Worm (Caenorhabditis elegans) whole organism, L1 larva: ENCODE data around the gene lec-7.

Experiments used
- C16A3.4 ChIP-seq: fragments of 150-350 bp; optimal IDR thresholded peaks from 2 replicates; lab custom pipeline; 2014; ENCODE audit warnings: missing biosample characterization, missing genetic modification characterization
- C34B4.2 ChIP-seq: sonication (generic microtip); optimal IDR thresholded peaks from 2 replicates; lab custom pipeline; 2017; ENCODE audit warnings: mild to moderate bottlenecking, missing genetic modification characterization, missing compliant biosample characterization
- F16B12.6 ChIP-seq: fragments of 150-350 bp; optimal IDR thresholded peaks from 2 replicates; lab custom pipeline; 2014; ENCODE audit warnings: missing biosample characterization, missing genetic modification characterization
- Y116A8C.19 ChIP-seq: sonication (generic microtip); optimal IDR thresholded peaks from 2 replicates; lab custom pipeline; 2016; ENCODE audit warnings: missing compliant biosample characterization, missing genetic modification characterization, borderline replicate concordance
- aha-1 ChIP-seq: fragments of 150-350 bp; optimal IDR thresholded peaks from 2 replicates; lab custom pipeline; 2014; ENCODE audit warnings: missing biosample characterization, missing genetic modification characterization
- alr-1 ChIP-seq: fragments of 200-800 bp; sonication (Bioruptor generic); optimal IDR thresholded peaks from 2 replicates; lab custom pipeline; 2018; ENCODE audit warnings: borderline replicate concordance, mild to moderate bottlenecking, missing genetic modification characterization, missing compliant biosample characterization
- aly-2 ChIP-seq: fragments of 150-350 bp; optimal IDR thresholded peaks from 2 replicates; lab custom pipeline; 2014; ENCODE audit warnings: missing biosample characterization, missing genetic modification characterization
- ama-1 ChIP-seq: fragments of 150-350 bp; optimal IDR thresholded peaks from 2 replicates; lab custom pipeline; 2014
- ceh-63 ChIP-seq: fragments of 200-800 bp; sonication (Bioruptor generic); optimal IDR thresholded peaks from 2 replicates; lab custom pipeline; 2018; ENCODE audit warnings: mild to moderate bottlenecking, missing genetic modification characterization, missing compliant biosample characterization
- ceh-8 ChIP-seq: fragments of 200-800 bp; sonication (Bioruptor generic); optimal IDR thresholded peaks from 2 replicates; lab custom pipeline; 2018; ENCODE audit warnings: mild to moderate bottlenecking, missing genetic modification characterization, moderate library complexity, missing compliant biosample characterization
- ceh-82 ChIP-seq, 3 experiments: fragments of 150-350 bp in 1 of 3; sonication (generic microtip) in 2 of 3; optimal IDR thresholded peaks; 2 replicates each; lab custom pipeline; 2014 to 2017; ENCODE audit warnings: missing biosample characterization in 3 of 3, missing genetic modification characterization in 3 of 3
- dpl-1 ChIP-seq, 3 experiments: fragments of 150-350 bp in 2 of 3; sonication (generic microtip) in 1 of 3; optimal IDR thresholded peaks; 2 replicates each; lab custom pipeline; 2014 to 2017; ENCODE audit warnings: missing biosample characterization in 3 of 3, missing genetic modification characterization in 3 of 3, missing genetic modification reagents in 3 of 3
- elt-2 ChIP-seq: sonication (generic microtip); optimal IDR thresholded peaks from 2 replicates; lab custom pipeline; 2016; ENCODE audit warnings: missing genetic modification characterization, mild to moderate bottlenecking, inconsistent platforms, missing compliant biosample characterization, missing genetic modification reagents
- elt-3 ChIP-seq, 6 experiments: fragments of 150-350 bp in 1 of 6; sonication (generic microtip); optimal IDR thresholded peaks; 2 replicates each; lab custom pipeline; 2017 to 2018; ENCODE audit warnings: missing biosample characterization in 6 of 6, missing genetic modification characterization in 6 of 6, inconsistent platforms in 1 of 6
- fkh-8 ChIP-seq: sonication (generic microtip); optimal IDR thresholded peaks from 2 replicates; lab custom pipeline; 2016; ENCODE audit warnings: mild to moderate bottlenecking, missing genetic modification characterization, missing compliant biosample characterization
- jun-1 ChIP-seq: fragments of 150-350 bp; optimal IDR thresholded peaks from 2 replicates; lab custom pipeline; 2014; ENCODE audit warnings: missing biosample characterization, missing genetic modification reagents, missing genetic modification characterization
- lin-14 ChIP-seq: fragments of 200-800 bp; sonication (Bioruptor generic); optimal IDR thresholded peaks from 2 replicates; lab custom pipeline; 2018; ENCODE audit warnings: mild to moderate bottlenecking, missing genetic modification characterization, moderate library complexity, missing compliant biosample characterization
- lin-35 ChIP-seq, 2 experiments: fragments of 150-350 bp; optimal IDR thresholded peaks; 2 replicates each; lab custom pipeline; 2014; ENCODE audit warnings: missing biosample characterization in 2 of 2, missing genetic modification characterization in 2 of 2, missing genetic modification reagents in 2 of 2
- lin-39 ChIP-seq: fragments of 150-350 bp; optimal IDR thresholded peaks from 2 replicates; lab custom pipeline; 2014; ENCODE audit warnings: missing biosample characterization, missing genetic modification reagents, missing genetic modification characterization
- lsy-2 ChIP-seq, 2 experiments: fragments of 150-350 bp; optimal IDR thresholded peaks; 2 replicates each; lab custom pipeline; 2014; ENCODE audit warnings: missing biosample characterization in 2 of 2, missing genetic modification characterization in 2 of 2
- nhr-11 ChIP-seq: fragments of 150-350 bp; optimal IDR thresholded peaks from 2 replicates; lab custom pipeline; 2014; ENCODE audit warnings: missing biosample characterization, missing genetic modification characterization
- nhr-12 ChIP-seq: sonication (generic microtip); optimal IDR thresholded peaks from 2 replicates; lab custom pipeline; 2017; ENCODE audit warnings: missing biosample characterization, missing genetic modification characterization
- nhr-19 ChIP-seq: fragments of 200-800 bp; sonication (Bioruptor generic); conservative IDR thresholded peaks from 2 replicates; pipeline ENCODE4 v1.3.6; 2022; ENCODE audit warnings: missing genetic modification characterization, missing compliant biosample characterization
- nhr-28 ChIP-seq: fragments of 150-350 bp; optimal IDR thresholded peaks from 2 replicates; lab custom pipeline; 2014; ENCODE audit warnings: missing biosample characterization, missing genetic modification characterization
- nhr-71 ChIP-seq: sonication (generic microtip); optimal IDR thresholded peaks from 2 replicates; lab custom pipeline; 2016; ENCODE audit warnings: mild to moderate bottlenecking, missing genetic modification characterization, moderate library complexity, missing compliant biosample characterization
- nhr-76 ChIP-seq: sonication (generic microtip); optimal IDR thresholded peaks from 2 replicates; lab custom pipeline; 2017; ENCODE audit warnings: missing biosample characterization, missing genetic modification characterization
- nhr-77 ChIP-seq: fragments of 150-350 bp; optimal IDR thresholded peaks from 2 replicates; lab custom pipeline; 2014; ENCODE audit warnings: missing biosample characterization, missing genetic modification characterization
- nhr-90 ChIP-seq: sonication (generic microtip); optimal IDR thresholded peaks from 2 replicates; lab custom pipeline; 2016; ENCODE audit warnings: mild to moderate bottlenecking, missing genetic modification characterization, missing compliant biosample characterization; ENCODE audit not compliant: poor library complexity
- pax-3 ChIP-seq: fragments of 200-800 bp; sonication (Bioruptor generic); optimal IDR thresholded peaks from 2 replicates; lab custom pipeline; 2018; ENCODE audit warnings: mild to moderate bottlenecking, missing genetic modification characterization, moderate library complexity, missing compliant biosample characterization
- pqm-1 ChIP-seq: sonication (generic microtip); optimal IDR thresholded peaks from 3 replicates; lab custom pipeline; 2017; ENCODE audit warnings: missing biosample characterization, missing genetic modification characterization
- rnt-1 ChIP-seq: sonication (generic microtip); optimal IDR thresholded peaks from 2 replicates; lab custom pipeline; 2016; ENCODE audit warnings: mild to moderate bottlenecking, missing genetic modification characterization, moderate library complexity, missing compliant biosample characterization
- snu-23 ChIP-seq: sonication (generic microtip); optimal IDR thresholded peaks from 2 replicates; lab custom pipeline; 2016; ENCODE audit warnings: missing genetic modification characterization, missing compliant biosample characterization
- sup-37 ChIP-seq: fragments of 200-800 bp; sonication (Bioruptor generic); optimal IDR thresholded peaks from 2 replicates; lab custom pipeline; 2018; ENCODE audit warnings: mild to moderate bottlenecking, missing genetic modification characterization, missing compliant biosample characterization
- swsn-7 ChIP-seq: sonication (generic microtip); optimal IDR thresholded peaks from 2 replicates; lab custom pipeline; 2016; ENCODE audit warnings: missing genetic modification characterization, missing compliant biosample characterization
- tbx-2 ChIP-seq: sonication (generic microtip); optimal IDR thresholded peaks from 2 replicates; lab custom pipeline; 2016; ENCODE audit warnings: missing genetic modification characterization, missing compliant biosample characterization
- tlp-1 ChIP-seq: fragments of 150-350 bp; optimal IDR thresholded peaks from 2 replicates; lab custom pipeline; 2014; ENCODE audit warnings: missing biosample characterization, missing genetic modification characterization
- unc-30 ChIP-seq: sonication (generic microtip); optimal IDR thresholded peaks from 2 replicates; lab custom pipeline; 2017; ENCODE audit warnings: missing biosample characterization, missing genetic modification characterization
- unc-86 ChIP-seq: sonication (generic microtip); optimal IDR thresholded peaks from 2 replicates; lab custom pipeline; 2016; ENCODE audit warnings: missing genetic modification characterization, missing compliant biosample characterization
- unc-98 ChIP-seq: fragments of 200-800 bp; sonication (Bioruptor generic); IDR thresholded peaks from 2 replicates; pipeline ENCODE4 v1.3.6; 2022; ENCODE audit warnings: missing genetic modification characterization, missing compliant biosample characterization
- xbp-1 ChIP-seq: sonication (generic microtip); optimal IDR thresholded peaks from 2 replicates; lab custom pipeline; 2016; ENCODE audit warnings: missing genetic modification characterization, missing compliant biosample characterization
- zag-1 ChIP-seq: fragments of 150-350 bp; optimal IDR thresholded peaks from 2 replicates; lab custom pipeline; 2014; ENCODE audit warnings: missing biosample characterization, missing genetic modification characterization
- zip-4 ChIP-seq: fragments of 200-800 bp; sonication (Bioruptor generic); optimal IDR thresholded peaks from 2 replicates; lab custom pipeline; 2018; ENCODE audit warnings: mild to moderate bottlenecking, missing genetic modification characterization, moderate library complexity, missing compliant biosample characterization
- ztf-4 ChIP-seq: fragments of 150-350 bp; optimal IDR thresholded peaks from 2 replicates; lab custom pipeline; 2014; ENCODE audit warnings: missing biosample characterization, missing genetic modification characterization

Gene lec-7

DNA sequence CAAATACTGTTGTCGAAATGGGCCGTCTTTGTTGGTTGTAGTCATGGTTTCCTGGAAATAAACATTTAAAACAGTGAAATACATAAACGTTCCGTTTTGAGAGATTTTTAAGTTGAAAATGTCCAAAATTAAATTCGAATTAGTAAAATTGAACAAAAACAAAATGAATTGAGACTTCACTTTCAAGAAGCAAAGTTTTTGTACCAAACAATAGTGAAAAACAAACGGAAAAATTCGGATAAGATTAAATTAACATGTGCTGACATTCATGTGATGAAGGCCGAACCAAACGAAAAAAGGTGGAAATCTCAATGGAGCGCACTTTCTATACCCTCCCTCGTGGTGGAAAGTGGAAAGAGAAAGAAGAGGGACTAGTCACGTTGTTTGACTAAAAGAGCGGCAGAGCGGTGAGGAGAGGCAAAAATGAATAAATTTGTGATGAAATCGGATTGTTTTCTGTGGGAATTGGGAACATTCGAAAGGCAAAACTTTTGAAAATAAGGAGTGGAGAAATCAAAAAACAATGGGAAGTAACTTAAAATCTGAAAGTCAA, 13.8 kb upstream of the lec-7 start, which contains the start of gene ipla-2 (continued):
- TF ChIP-seq ceh-82 (tag; optimal IDR thresholded peaks at IDR 0.05; lab: Kevin White, UChicago) (peak in 2 of 3 experiments; percentile 11 to 70), jun-1 (tag; lab: Kevin White, UChicago) (peak; percentile 47), tbx-2 (tag; lab: Kevin White, UChicago) (peak; percentile 67), aly-2 (tag; lab: Kevin White, UChicago) (no peak), nhr-90 (peak; percentile 28), rnt-1 (peak; percentile 55), alr-1 (tag; lab: Kevin White, UChicago) (no peak), fkh-8 (tag; lab: Kevin White, UChicago) (peak; percentile 77)
- TF ChIP-seq, all 84 proteins: peak for 38

DNA sequence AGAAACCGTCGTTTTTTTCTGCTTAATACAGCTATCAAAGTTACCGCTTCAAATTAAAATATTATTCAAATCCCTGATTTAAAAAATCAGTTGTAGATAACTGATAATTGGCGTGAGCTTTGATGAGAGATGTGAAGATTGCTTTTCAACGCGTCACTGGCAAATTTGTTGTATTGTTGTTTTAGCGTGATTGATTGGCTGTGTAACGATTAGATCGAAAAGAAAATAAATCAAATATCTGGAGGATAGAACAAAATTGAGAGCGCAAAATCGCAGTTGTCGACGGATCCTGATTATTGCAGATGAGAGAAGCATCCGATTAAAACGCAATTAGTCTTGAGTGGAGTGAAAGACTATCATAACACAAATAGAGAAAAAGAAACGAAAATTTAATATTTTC, 11.0 kb upstream of the lec-7 start:
- TF ChIP-seq C34B4.2 (tag; lab: Kevin White, UChicago) (no peak), lin-14 (GFP tag; lab: Kevin White, UChicago) (peak; percentile 35), rnt-1 (peak; percentile 78), lin-39 (peak; percentile 72), ztf-4 (tag; lab: Kevin White, UChicago) (no peak), zag-1 (tag; lab: Kevin White, UChicago) (no peak), nhr-71 (tag; lab: Kevin White, UChicago) (peak; percentile 45), lsy-2 (tag; optimal IDR thresholded peaks at IDR 0.05; lab: Kevin White, UChicago) (peak in 1 of 2 experiments; percentile 5)

DNA sequence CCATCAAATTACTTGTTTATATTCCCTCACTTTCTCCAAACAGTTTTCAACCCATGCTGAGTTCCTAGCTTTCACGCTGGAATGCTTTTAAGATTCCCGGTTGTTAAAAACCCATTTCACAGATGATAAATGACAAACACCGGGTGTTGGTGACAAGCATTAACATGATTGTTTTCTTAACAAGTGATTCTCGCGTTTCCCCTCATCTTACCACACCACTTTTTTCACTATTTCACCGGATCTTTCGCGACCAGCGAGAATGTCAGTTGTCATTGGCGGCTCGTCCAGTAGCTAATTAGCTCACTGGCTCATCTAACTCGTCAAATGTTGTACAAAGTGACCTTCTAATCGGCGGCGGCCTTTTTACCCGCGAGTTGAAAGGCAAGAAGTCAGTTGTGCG, 9.7 kb upstream of the lec-7 start:
- TF ChIP-seq aha-1 = no peak
- TF ChIP-seq F16B12.6 = no peak
- TF ChIP-seq unc-86 (tag; lab: Kevin White, UChicago) = no peak
- no peak for TF ChIP-seq lin-35 (GFP tag; optimal IDR thresholded peaks at IDR 0.05; lab: Kevin White, UChicago)
- no peak for TF ChIP-seq xbp-1 (tag; lab: Kevin White, UChicago)
- TF ChIP-seq fkh-8 (tag; lab: Kevin White, UChicago) = no peak
- TF ChIP-seq nhr-11 (tag; lab: Kevin White, UChicago) = no peak
- TF ChIP-seq nhr-76 (tag; lab: Kevin White, UChicago) = no peak
- TF ChIP-seq rnt-1 = peak; percentile 81
- TF ChIP-seq lin-14 (GFP tag; lab: Kevin White, UChicago) = peak; percentile 45
- TF ChIP-seq nhr-71 (tag; lab: Kevin White, UChicago) = peak; percentile 25
- TF ChIP-seq C16A3.4 (tag; lab: Kevin White, UChicago) = no peak
- no peak for TF ChIP-seq nhr-77 (tag; lab: Kevin White, UChicago)

DNA sequence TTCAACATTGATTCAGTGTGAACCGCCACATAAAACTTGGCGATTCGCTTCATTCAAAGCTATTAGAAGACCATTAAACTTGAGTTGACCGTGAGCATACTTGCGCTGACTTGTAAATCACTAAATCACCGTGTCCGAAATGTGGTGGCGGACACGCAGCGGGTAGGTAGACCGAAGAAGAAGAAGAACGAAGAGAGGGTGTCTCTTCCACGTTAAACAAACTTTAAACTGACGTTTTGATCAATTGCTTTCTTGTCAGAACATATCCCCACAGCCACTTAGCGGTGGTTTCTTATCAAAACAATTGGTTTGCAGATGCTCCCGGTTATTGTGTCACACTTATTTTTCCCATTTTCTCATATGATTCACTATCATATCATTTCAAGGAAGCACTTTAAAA, 8.3 kb upstream of the lec-7 start:
- TF ChIP-seq rnt-1 (peak; percentile 46), zag-1 (tag; lab: Kevin White, UChicago) (no peak), lin-14 (GFP tag; lab: Kevin White, UChicago) (peak; percentile 7), lin-39 (no peak)

DNA sequence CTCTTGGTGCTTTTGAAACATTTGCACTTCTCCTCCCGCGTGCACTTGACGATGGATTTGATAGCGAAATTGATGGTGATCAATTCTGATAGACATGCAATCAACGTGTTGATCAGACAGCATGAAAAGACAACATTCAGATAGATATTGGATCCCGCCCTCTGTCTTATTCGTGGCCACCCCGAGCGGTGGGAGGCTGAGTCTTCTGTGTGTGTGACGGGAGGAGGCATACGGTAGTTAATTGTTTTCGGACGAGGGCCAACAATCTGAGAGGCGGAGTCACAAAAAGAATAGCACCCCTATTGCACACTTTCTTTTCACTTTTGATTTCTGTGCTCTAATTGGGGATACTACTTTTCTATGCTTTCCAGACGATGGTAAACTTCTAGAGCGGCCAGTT, 5.9 kb upstream of the lec-7 start:
- TF ChIP-seq tlp-1 (tag; lab: Kevin White, UChicago) = no peak
- TF ChIP-seq nhr-28 (tag; lab: Kevin White, UChicago) = no peak
- no peak for TF ChIP-seq unc-30 (tag; lab: Kevin White, UChicago)
- TF ChIP-seq sup-37 (GFP tag; lab: Kevin White, UChicago) = no peak
- no peak for TF ChIP-seq nhr-76 (tag; lab: Kevin White, UChicago)
- TF ChIP-seq aha-1 = no peak
- no peak for TF ChIP-seq dpl-1 (GFP tag; optimal IDR thresholded peaks at IDR 0.05; lab: Kevin White, UChicago)
- no peak for TF ChIP-seq elt-3 (tag; optimal IDR thresholded peaks at IDR 0.05; lab: Kevin White, UChicago)
- TF ChIP-seq zip-4 (GFP tag; lab: Kevin White, UChicago) = no peak
- TF ChIP-seq nhr-19 (GFP tag; lab: Robert Waterston, UW) = 0 out of 2 replicates have a peak, but pooled peaks have one; percentile 11
- no peak for TF ChIP-seq lin-39
- no peak for TF ChIP-seq pax-3
- TF ChIP-seq unc-98 (GFP tag; lab: Robert Waterston, UW) = no peak
- no peak for TF ChIP-seq ama-1 (lab: Kevin White, UChicago)
- no peak for TF ChIP-seq alr-1 (tag; lab: Kevin White, UChicago)
- no peak for TF ChIP-seq ceh-8 (GFP tag; lab: Kevin White, UChicago)
- TF ChIP-seq swsn-7 (tag; lab: Kevin White, UChicago) = no peak
- TF ChIP-seq nhr-12 (tag; lab: Kevin White, UChicago) = no peak
- no peak for TF ChIP-seq nhr-90
- TF ChIP-seq snu-23 (GFP tag; lab: Kevin White, UChicago) = no peak
- no peak for TF ChIP-seq ceh-63 (GFP tag; lab: Kevin White, UChicago)
- peak; percentile 36 for TF ChIP-seq lin-14 (GFP tag; lab: Kevin White, UChicago)
- no peak for TF ChIP-seq Y116A8C.19 (tag; lab: Kevin White, UChicago)
- no peak for TF ChIP-seq elt-2 (tag; lab: Kevin White, UChicago)
- TF ChIP-seq lsy-2 (tag; optimal IDR thresholded peaks at IDR 0.05; lab: Kevin White, UChicago) = peak; percentile 30 to 74
- TF ChIP-seq pqm-1 (tag; lab: Kevin White, UChicago) = no peak
